Fruit fly (Drosophila melanogaster): ENCODE measurements around the gene elm.

Gene elm

DNA sequence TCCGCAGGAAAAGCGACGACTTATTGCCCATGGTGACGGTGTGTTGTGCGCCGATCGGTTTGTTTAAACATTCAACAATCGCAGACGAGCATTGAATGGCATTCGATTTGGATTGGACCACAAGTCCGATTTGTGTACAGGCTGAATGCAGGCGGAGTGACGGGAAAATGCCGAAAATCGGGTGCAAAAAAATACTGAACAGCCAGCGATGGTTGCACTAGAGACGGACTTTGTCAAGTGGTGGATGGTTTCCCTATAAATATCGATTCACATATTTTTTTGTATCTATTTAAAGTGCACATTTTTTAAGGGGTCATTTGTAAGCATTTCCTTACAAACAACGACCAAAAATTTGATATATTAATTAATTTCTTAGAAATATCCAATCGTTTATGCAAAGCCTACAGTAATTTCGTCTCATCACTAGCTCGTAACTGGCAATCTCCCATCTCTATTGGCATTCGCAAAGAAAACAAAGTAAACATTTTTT is at the start of gene elm, which contains the start of gene MED27 (continued):
- TF ChIP-seq chif (GFP tag; optimal IDR thresholded peaks at IDR 0.05) (peak; percentile 92 to 95), CG15601 (tag; optimal IDR thresholded peaks at IDR 0.05) (peak; percentile 95), shn (GFP tag; optimal IDR thresholded peaks at IDR 0.05) (peak; percentile 90), Hsf (GFP tag; optimal IDR thresholded peaks at IDR 0.05) (peak; percentile 97), CG2120 (GFP tag; optimal IDR thresholded peaks at IDR 0.05) (peak; percentile 98), CG10274 (GFP tag; optimal IDR thresholded peaks at IDR 0.05) (peak; percentile 68), tgo (GFP tag; IDR thresholded peaks at IDR 0.05) (peak; percentile 94), sr (GFP tag; IDR thresholded peaks at IDR 0.05) (no peak), CG4617 (GFP tag; optimal IDR thresholded peaks at IDR 0.05; ENCODE audit: borderline replicate concordance) (peak; percentile 91), Ets65A (GFP tag) (peak; percentile 100), CG3726 (GFP tag; IDR thresholded peaks at IDR 0.05) (peak; percentile 86; the same call in 2 of the 3 replicates), CG17829 (tag; optimal IDR thresholded peaks at IDR 0.05) (peak; percentile 94), CG12744 (GFP tag; optimal IDR thresholded peaks at IDR 0.05) (peak; percentile 86), CG3838 (GFP tag; optimal IDR thresholded peaks at IDR 0.05) (peak; percentile 87), ttk (GFP tag; IDR thresholded peaks at IDR 0.05) (peak; percentile 89), Atf3 (GFP tag; optimal IDR thresholded peaks at IDR 0.05) (peak; percentile 87), gcm (GFP tag; optimal IDR thresholded peaks at IDR 0.05) (peak; percentile 73), cwo (GFP tag; optimal IDR thresholded peaks at IDR 0.05) (peak; percentile 76), CG9609 (GFP tag; optimal IDR thresholded peaks at IDR 0.05) (peak; percentile 91), CG11093 (GFP tag; IDR thresholded peaks at IDR 0.05) (peak; percentile 91), fd102C (GFP tag; optimal IDR thresholded peaks at IDR 0.05) (peak; percentile 79), ap (GFP tag; IDR thresholded peaks at IDR 0.05) (peak; percentile 83), kah (GFP tag; optimal IDR thresholded peaks at IDR 0.05) (no peak), E2f2 (GFP tag; IDR thresholded peaks at IDR 0.05) (peak; percentile 69), CG34422 (GFP tag; IDR thresholded peaks at IDR 0.05) (peak; percentile 95), PHDP (tag; optimal IDR thresholded peaks at IDR 0.05) (peak; percentile 90), slbo (GFP tag; IDR thresholded peaks at IDR 0.05) (peak; percentile 97), CG1792 (GFP tag; optimal IDR thresholded peaks at IDR 0.05) (peak; percentile 73), sug (tag; optimal IDR thresholded peaks at IDR 0.05) (peak; percentile 95), hth (optimal IDR thresholded peaks at IDR 0.05) (no peak), CG9876 (GFP tag; optimal IDR thresholded peaks at IDR 0.05) (peak; percentile 80), CG6854 (GFP tag; optimal IDR thresholded peaks at IDR 0.05) (peak; percentile 61), CG17568 (GFP tag; optimal IDR thresholded peaks at IDR 0.05) (no peak), bowl (GFP tag; IDR thresholded peaks at IDR 0.05) (0 out of 2 replicates have a peak, but pooled peaks have one; percentile 42), toy (GFP tag; IDR thresholded peaks at IDR 0.05) (peak; percentile 72; the same call in 1 of the 2 replicates), CoRest (tag; optimal IDR thresholded peaks at IDR 0.05) (peak; percentile 95), Hand (GFP tag; optimal IDR thresholded peaks at IDR 0.05) (peak; percentile 8), CG3847 (GFP tag; IDR thresholded peaks at IDR 0.05) (peak; percentile 96), HmgD (GFP tag; optimal IDR thresholded peaks at IDR 0.05) (peak; percentile 85), yki (optimal IDR thresholded peaks at IDR 0.05) (no peak), CG14965 (GFP tag; optimal IDR thresholded peaks at IDR 0.05; ENCODE audit: borderline replicate concordance) (peak; percentile 25), Opbp (GFP tag; IDR thresholded peaks at IDR 0.05; ENCODE audit: partially characterized antibody) (peak; percentile 83), CG42726 (GFP tag; IDR thresholded peaks at IDR 0.05; ENCODE audit: partially characterized antibody) (peak; percentile 60; the same call in 1 of the 2 replicates), emc (GFP tag; optimal IDR thresholded peaks at IDR 0.05) (peak; percentile 86), CG11247 (GFP tag; IDR thresholded peaks at IDR 0.05) (peak; percentile 91), Lpt (GFP tag; optimal IDR thresholded peaks at IDR 0.05) (no peak), CG1602 (GFP tag; optimal IDR thresholded peaks at IDR 0.05) (peak; percentile 96), CG16779 (GFP tag; IDR thresholded peaks at IDR 0.05) (peak; percentile 25; the same call in 1 of the 2 replicates), Taf1 (GFP tag; IDR thresholded peaks at IDR 0.05) (peak; percentile 90), CG12236 (GFP tag; optimal IDR thresholded peaks at IDR 0.05) (peak; percentile 60), CG14050 (GFP tag; IDR thresholded peaks at IDR 0.05) (peak; percentile 90), br (optimal IDR thresholded peaks at IDR 0.05) (no peak)

Measured in whole organism, embryonic.